Fruit fly (Drosophila melanogaster): ENCODE results near the gene Smr.

Smr gene

DNA sequence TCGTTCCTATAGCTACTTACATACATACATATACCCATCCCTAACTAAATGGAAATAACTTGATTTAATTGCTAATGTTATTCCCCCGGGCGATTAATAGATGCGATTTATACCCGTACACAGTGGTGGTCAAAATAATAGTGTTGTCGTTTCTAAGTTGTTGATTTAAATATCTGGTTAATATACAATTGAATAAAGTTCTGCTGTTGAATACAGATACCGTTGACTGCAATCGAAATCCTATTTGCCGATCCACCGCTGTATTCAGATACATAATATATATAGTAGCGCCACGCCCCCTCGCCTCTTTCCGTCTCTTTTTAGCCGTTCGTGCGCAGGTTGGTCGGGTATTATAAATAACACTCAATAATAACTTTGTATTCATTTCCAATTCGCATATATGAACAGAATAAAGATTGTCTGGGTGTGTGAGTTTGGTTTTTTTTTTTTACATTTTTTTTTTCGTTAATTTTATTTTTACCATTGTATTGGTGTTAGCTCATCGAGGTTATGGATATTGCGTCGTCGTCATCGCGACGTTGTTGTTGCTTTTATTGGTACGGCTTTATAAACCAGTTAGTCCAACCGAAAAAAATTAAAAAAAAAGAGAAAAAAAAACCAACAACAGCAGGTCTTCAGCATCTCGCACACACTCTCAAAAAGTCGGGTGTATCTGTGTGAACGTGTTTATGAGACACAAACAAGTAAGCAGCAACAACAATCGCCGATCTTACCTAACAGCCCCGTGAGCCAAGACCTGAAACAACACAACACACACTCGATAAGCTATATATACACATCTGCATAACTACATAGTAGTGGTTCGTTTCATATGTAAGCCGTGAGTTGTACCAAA lies 69.9 kb downstream of the Smr start:
- no peak for TF ChIP-seq usp (GFP tag; optimal IDR thresholded peaks at IDR 0.05)
- TF ChIP-seq EcR (GFP tag; optimal IDR thresholded peaks at IDR 0.05) = no peak
- TF ChIP-seq CG8478 (optimal IDR thresholded peaks at IDR 0.05) = no peak
- no peak for TF ChIP-seq psq (optimal IDR thresholded peaks at IDR 0.05)
- no peak for TF ChIP-seq Dll (optimal IDR thresholded peaks at IDR 0.05)
- no peak for TF ChIP-seq pan (optimal IDR thresholded peaks at IDR 0.05)

DNA sequence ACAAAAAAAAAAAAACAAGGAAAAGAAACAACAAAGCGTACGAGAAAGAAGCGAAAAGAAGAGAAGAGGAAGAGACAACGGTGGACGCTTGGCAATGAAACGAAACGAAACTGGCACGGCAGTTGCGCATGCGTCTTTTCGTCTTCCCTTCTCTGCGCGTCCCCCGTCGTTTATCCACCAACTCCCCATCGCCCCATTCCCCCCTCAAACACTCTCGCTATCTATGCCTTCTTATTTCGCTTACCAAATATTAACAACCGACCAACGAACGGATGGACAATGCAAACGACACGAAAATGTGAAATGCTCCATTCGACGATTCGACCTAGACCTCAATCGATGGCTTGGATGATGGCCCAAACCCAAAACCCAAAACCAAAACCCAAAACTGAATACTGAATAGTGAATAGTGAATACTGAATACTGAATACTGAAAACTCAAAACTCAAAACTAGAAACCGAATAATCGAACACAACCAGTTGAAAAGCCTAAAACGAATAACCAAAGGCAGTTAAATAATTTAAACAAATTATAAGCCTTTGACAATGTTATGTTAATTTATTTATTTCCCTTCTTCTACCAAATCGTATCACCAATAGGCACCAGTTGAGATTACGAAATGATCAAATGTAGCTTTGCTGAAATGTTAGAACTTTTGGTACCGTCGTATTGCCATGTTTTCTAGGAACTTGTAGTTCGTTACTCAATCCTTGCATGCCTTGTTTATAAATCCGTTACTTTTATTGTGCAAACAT lies 71.7 kb downstream of the Smr start:
- TF ChIP-seq usp (GFP tag; optimal IDR thresholded peaks at IDR 0.05) (no peak), Dll (optimal IDR thresholded peaks at IDR 0.05) (no peak), EcR (GFP tag; optimal IDR thresholded peaks at IDR 0.05) (no peak), CG8478 (optimal IDR thresholded peaks at IDR 0.05) (no peak), pan (optimal IDR thresholded peaks at IDR 0.05) (no peak), psq (optimal IDR thresholded peaks at IDR 0.05) (no peak)

DNA sequence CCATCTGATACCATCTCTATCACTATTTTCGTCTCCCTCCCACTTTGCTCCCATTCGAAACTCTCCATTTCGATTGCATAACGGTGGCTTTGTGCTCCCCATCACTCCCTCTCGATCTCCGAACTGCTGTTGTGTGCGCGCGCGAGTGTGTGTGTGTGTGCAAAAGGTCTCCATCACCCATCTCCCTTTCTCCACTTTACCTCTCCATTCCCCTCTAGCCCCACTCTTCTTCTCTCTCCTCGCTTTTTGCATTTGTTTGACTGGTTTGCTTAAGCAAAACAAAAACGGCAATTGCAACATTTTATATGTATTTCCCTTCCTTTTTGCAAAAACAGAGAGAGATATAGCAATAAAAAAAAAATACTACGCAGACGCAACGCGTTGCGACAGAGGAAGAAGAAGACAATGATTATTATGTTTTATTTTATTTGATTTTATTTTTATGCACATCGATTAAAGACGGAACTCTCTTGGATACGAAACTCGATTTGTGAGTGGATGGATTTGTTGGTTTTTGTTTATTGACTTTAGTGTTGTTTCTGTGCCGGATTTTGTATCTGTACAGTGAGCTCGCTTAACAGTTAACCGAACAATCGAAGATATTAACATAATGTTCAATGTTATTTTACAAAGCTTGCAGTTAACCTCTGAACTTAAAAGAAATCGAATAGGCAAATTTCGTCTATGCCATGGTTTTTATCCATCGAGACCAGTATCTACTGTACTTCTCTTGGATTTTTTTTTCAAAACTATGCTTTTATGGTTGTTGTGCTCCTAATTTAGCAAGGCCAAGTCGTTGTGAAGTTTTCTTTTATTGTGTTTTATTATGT lies 72.5 kb downstream of the Smr start:
- no peak for TF ChIP-seq psq (optimal IDR thresholded peaks at IDR 0.05)
- TF ChIP-seq EcR (GFP tag; optimal IDR thresholded peaks at IDR 0.05) = no peak
- no peak for TF ChIP-seq CG8478 (optimal IDR thresholded peaks at IDR 0.05)
- TF ChIP-seq pan (optimal IDR thresholded peaks at IDR 0.05) = no peak
- TF ChIP-seq usp (GFP tag; optimal IDR thresholded peaks at IDR 0.05) = no peak
- TF ChIP-seq Dll (optimal IDR thresholded peaks at IDR 0.05) = no peak

DNA sequence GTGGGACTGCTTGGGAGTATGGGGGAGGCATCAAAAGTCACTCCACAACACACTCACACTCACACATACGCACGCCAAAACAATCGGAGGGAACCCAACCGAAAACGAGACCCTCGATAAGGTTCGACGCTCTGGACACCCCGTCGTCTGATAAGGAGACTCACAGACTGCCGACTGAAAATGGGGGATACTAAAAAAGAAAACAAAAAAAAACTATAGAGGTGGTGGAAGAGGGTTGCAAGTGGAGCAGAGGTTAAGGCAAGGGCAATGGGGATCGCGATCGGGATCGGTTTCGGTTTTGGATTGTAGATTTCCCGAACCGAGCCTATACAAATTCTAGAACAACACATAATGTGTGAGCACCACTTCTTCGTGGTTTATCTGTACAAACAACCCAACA lies 73.7 kb downstream of the Smr start:
- TF ChIP-seq CG8478 (optimal IDR thresholded peaks at IDR 0.05) (no peak), EcR (GFP tag; optimal IDR thresholded peaks at IDR 0.05) (no peak), psq (optimal IDR thresholded peaks at IDR 0.05) (no peak), usp (GFP tag; optimal IDR thresholded peaks at IDR 0.05) (no peak), Dll (optimal IDR thresholded peaks at IDR 0.05) (no peak), pan (optimal IDR thresholded peaks at IDR 0.05) (no peak)

DNA sequence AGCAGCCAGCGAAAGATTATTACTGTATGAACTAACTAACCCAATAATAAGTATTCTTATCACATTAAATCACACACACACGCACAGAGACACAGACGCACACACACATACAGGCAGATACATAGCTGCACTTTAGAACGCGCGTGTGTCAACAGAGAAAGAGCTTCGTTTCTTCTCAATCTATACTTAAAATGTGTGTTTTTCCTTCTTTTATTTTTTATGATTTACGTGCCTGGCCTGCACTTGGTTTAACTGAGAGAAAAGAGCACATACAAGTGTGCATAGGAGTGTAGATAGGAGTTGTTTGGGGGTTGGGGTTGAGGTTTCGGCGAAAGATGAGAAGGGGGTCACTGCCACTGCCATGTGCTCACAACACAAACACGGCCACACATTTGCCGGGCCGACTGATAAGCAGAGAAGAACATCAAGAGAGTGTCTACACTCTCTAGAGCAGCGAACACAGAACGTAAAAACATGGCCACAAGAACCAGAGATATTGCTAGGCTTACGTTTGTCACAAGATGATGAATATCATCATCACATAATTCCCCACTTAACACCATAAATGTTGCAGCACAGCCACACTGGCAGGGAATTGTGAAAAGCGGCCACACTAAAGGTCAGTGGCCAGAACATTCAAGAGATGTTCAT lies 74.7 kb downstream of the Smr start:
- TF ChIP-seq Dll (optimal IDR thresholded peaks at IDR 0.05) (no peak), EcR (GFP tag; optimal IDR thresholded peaks at IDR 0.05) (no peak), psq (optimal IDR thresholded peaks at IDR 0.05) (no peak), pan (optimal IDR thresholded peaks at IDR 0.05) (no peak), usp (GFP tag; optimal IDR thresholded peaks at IDR 0.05) (no peak)

DNA sequence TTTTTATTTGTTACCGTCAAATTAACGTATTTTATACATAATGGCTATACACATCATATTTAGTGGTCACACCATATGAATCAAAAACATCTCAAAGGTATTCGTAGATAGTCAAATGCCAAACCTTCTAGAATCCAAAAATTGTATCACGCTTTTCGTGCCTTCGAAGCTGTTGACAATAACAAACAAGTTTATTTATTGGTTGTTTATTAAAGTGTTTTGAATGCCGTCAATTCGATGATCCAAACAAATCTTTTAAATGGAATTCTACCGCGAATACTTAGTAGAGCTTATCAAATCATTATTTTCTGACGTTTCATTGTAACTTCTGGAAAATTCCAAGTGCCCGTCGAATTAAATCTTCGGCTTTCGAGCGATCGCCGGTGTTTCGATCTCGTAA lies 75.4 kb downstream of the Smr start:
- TF ChIP-seq CG8478 (optimal IDR thresholded peaks at IDR 0.05) = no peak
- TF ChIP-seq psq (optimal IDR thresholded peaks at IDR 0.05) = no peak
- TF ChIP-seq EcR (GFP tag; optimal IDR thresholded peaks at IDR 0.05) = no peak
- no peak for TF ChIP-seq Dll (optimal IDR thresholded peaks at IDR 0.05)
- no peak for TF ChIP-seq pan (optimal IDR thresholded peaks at IDR 0.05)
- no peak for TF ChIP-seq usp (GFP tag; optimal IDR thresholded peaks at IDR 0.05)

DNA sequence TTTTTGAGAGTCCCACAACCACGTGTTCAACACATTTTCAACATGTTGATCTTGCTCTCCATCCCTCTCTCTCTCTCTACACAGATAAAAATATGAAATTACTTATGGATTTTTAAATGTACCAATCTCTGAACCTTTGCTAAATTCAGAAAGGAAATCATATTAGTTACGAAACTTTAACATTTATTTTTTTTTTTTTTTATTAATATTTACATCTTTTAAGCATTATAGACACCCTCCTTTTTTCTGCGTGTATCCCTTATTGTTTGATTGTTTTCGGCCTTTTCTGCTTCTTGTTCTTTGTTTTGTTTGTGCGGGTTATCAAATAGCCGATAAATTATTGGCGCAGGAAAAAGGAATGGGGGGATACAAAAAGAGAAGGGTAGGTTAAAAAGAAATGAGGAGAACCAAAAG lies 75.9 kb downstream of the Smr start:
- TF ChIP-seq CG8478 (optimal IDR thresholded peaks at IDR 0.05) (no peak), pan (optimal IDR thresholded peaks at IDR 0.05) (no peak), Dll (optimal IDR thresholded peaks at IDR 0.05) (no peak), usp (GFP tag; optimal IDR thresholded peaks at IDR 0.05) (no peak), psq (optimal IDR thresholded peaks at IDR 0.05) (no peak), EcR (GFP tag; optimal IDR thresholded peaks at IDR 0.05) (no peak)

DNA sequence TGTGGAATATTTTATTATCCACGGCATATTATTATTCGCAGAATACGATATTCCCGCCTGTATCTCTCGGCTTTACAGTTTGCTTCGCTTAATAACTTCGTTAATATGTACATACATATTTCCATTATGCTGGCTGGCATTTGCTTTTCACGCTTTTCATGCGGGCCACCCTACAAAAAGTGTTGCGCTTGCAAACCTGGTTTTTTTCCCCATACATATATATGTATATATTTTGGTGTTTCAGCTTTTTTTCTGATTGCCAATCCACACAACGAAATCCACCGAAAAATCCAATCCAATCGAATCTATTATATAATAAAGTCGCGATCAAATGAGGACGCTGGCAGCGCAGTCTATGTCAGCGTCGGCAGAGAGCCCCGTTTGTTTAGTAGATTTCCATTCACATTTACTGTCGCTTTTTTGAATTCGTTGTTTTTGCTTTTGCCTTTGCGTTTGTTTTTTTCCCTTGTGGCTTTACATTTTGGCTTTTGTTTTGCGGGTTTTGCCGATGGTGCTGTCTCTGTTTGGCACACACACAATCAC lies 76.6 kb downstream of the Smr start:
- TF ChIP-seq usp (GFP tag; optimal IDR thresholded peaks at IDR 0.05) (no peak), pan (optimal IDR thresholded peaks at IDR 0.05) (no peak), psq (optimal IDR thresholded peaks at IDR 0.05) (no peak), EcR (GFP tag; optimal IDR thresholded peaks at IDR 0.05) (no peak), Dll (optimal IDR thresholded peaks at IDR 0.05) (no peak), CG8478 (optimal IDR thresholded peaks at IDR 0.05) (no peak)

DNA sequence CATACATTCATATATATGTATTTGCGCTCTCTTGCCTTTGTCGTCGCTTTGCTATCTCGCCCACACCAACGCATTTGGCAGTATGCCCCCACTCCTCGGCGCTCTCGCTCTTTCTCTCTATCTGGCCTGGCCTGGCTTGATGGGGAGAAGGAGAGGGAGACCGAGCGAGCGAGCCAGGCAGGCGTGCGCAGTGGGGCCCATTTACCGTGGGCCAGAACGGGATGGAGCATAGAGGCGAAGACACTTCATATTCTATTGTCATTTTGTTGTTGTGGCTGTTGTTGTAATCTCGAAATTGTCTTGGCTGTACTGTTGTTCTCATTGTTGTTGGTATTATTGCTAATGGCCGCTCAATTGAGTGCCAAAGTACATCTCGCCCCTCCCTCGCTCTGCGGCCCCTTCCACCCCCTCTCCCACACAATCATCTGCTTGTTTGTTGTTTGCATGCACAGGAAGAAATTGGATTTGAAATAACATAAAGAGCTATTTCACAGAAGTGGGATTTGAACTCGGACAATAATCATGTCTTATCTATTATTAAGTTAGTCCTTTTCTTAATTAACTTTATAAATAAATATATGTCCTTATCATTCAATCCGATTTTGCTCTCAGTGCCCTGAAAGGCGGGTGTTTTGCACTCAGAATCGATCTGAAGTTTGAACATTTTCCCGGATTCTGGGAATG lies 77.2 kb downstream of the Smr start:
- TF ChIP-seq CG8478 (optimal IDR thresholded peaks at IDR 0.05) = peak; percentile 30
- TF ChIP-seq pan (optimal IDR thresholded peaks at IDR 0.05) = no peak

DNA sequence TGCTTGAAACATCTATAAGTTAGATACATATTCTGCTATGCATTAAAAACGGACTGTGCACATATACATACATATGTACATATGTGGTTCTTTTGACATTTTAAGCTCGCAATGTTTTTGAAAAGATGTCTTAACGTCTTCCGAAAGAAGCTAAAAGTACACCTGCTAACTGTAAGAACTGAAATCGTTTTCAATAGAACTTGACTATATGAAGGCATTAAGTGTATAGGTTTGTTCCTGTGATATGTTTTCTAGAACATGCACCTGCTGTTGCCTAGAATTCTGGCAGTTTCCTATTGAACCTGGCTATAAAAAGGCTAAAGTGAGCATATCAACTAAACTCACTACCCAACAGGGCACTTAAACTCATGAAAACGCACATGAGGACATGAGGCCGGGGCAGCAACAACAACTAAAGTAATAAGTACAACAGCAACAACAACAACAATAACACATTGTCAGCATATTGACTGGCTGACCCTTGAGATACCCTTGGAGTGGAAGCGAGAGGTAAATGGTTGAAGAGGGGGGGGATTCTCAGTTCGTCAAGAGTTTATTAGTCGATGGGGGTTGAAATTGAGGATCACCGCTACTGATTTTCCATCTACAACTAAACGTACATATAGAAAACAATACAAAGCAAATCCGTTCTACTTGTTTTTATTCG lies 78.2 kb downstream of the Smr start:
- TF ChIP-seq usp (GFP tag; optimal IDR thresholded peaks at IDR 0.05) (no peak), EcR (GFP tag; optimal IDR thresholded peaks at IDR 0.05) (no peak), pan (optimal IDR thresholded peaks at IDR 0.05) (no peak)
